Worm (Caenorhabditis elegans) whole organism, L4/young adult: ENCODE data around the gene F58B3.6.

ENCODE experiments used
- W03F9.2 ChIP-seq: fragments of 150-350 bp; optimal IDR thresholded peaks from 2 replicates; lab custom pipeline; 2014; ENCODE audit warnings: missing biosample characterization, missing genetic modification characterization
- dao-5 ChIP-seq: sonication (generic microtip); optimal IDR thresholded peaks from 2 replicates; lab custom pipeline; 2016; ENCODE audit warnings: missing genotype, missing genetic modification characterization, moderate library complexity, missing compliant biosample characterization
- him-1 ChIP-seq: sonication (generic microtip); optimal IDR thresholded peaks from 2 replicates; lab custom pipeline; 2016; ENCODE audit warnings: missing genotype, missing genetic modification reagents, missing genetic modification characterization, missing compliant biosample characterization

DNA sequence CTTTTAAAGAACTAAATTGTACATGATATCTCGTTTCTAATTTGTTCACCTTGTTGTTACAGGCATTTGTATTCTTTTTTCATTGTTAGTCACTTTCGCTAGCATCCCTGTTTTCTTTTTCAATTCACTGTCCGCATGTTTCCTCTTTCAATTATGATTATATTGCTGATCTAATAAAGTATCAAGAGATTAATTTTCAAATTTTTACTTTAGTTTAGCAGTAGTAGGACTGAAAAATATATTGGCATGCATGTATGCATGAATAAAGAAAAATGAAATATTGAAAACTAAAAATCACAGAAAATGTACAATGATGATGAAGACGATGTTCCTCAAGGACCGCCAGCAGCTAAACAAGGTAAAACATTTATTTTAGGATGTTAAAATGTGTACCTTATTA, 1.6 kb downstream of the F58B3.6 start, which contains the start of gene rbm-17:
- TF ChIP-seq W03F9.2 (tag; lab: Kevin White, UChicago) (no peak), him-1 (tag; lab: Kevin White, UChicago) (no peak), dao-5 (tag; lab: Kevin White, UChicago) (no peak)
